Worm (Caenorhabditis elegans) whole organism, L4 larva: Measurements from ENCODE around the gene ZK783.7.

Source experiments
- aha-1 ChIP-seq: fragments of 150-350 bp; peaks from one replicate; lab custom pipeline; 2014; ENCODE audit warnings: missing biosample characterization, missing genetic modification characterization
- spr-3 ChIP-seq: fragments of 200-800 bp; sonication (Bioruptor generic); optimal IDR thresholded peaks from 2 replicates; lab custom pipeline; 2018; ENCODE audit warnings: mild to moderate bottlenecking, missing genetic modification characterization, missing compliant biosample characterization

ZK783.7 gene

DNA sequence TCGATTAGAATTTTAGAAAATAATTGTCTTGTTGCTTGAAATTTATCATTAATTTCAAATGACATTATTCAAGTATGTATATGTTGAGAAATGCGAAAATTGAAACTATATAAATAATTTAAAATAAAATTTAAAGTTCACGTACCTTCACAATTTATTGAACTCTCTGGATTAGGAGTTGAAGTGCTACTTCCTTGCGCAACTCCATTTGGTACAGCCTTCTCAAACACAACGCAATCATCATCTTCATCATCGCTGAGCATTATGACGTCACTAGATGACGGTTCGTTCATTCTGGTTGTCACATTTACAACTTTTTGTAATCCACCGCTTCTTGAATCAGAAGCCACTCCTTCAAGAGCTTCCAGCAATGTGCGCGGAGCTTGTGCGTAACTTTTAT, 47.0 kb downstream of the ZK783.7 start:
- TF ChIP-seq aha-1 (tag; lab: Kevin White, UChicago): peak; percentile 47
- TF ChIP-seq spr-3 (GFP tag; lab: Kevin White, UChicago): no peak
